Fruit fly (Drosophila melanogaster) whole organism, embryonic: Measurements from ENCODE around the gene MEP-1.

Experiments
- Awh ChIP-seq: fragments of 200-800 bp; sonication (Bioruptor generic); IDR thresholded peaks from 2 replicates; pipeline ENCODE4, ENCODE4 v1.3.6; 2022; ENCODE audit warnings: missing biosample characterization, missing genetic modification characterization
- BEAF-32 ChIP-seq: fragments of 200-800 bp; sonication (Bioruptor generic); optimal IDR thresholded peaks from 3 replicates; lab custom pipeline; 2017; ENCODE audit warnings: missing biosample characterization, missing genetic modification characterization, mild to moderate bottlenecking, moderate library complexity, missing genetic modification reagents
- CG10267 ChIP-seq: fragments of 200-800 bp; sonication (Bioruptor generic); optimal IDR thresholded peaks from 2 replicates; lab custom pipeline; 2018; ENCODE audit warnings: missing biosample characterization, mild to moderate bottlenecking, missing genetic modification characterization, moderate library complexity
- CG14441 ChIP-seq: fragments of 200-800 bp; sonication (Bioruptor generic); IDR thresholded peaks from 2 replicates; pipeline ENCODE4 v1.3.6; 2022; ENCODE audit warnings: missing biosample characterization, missing genetic modification characterization
- CG14860 ChIP-seq: fragments of 200-800 bp; sonication (Bioruptor generic); IDR thresholded peaks from 3 replicates; pipeline ENCODE4 v1.3.6; 2022; ENCODE audit warnings: missing biosample characterization, missing genetic modification characterization; ENCODE audit not compliant: partially characterized antibody
- CG1647 ChIP-seq: fragments of 200-800 bp; sonication (Bioruptor generic); optimal IDR thresholded peaks from 3 replicates; lab custom pipeline; 2016; ENCODE audit warnings: missing biosample characterization, missing genetic modification characterization
- CG16779 ChIP-seq: fragments of 200-800 bp; sonication (Bioruptor generic); IDR thresholded peaks from 2 replicates; pipeline ENCODE4 v1.3.6; 2022; ENCODE audit warnings: missing biosample characterization, missing genetic modification characterization
- CG17568 ChIP-seq: fragments of 200-800 bp; sonication (Bioruptor generic); optimal IDR thresholded peaks from 2 replicates; lab custom pipeline; 2018; ENCODE audit warnings: missing biosample characterization, mild to moderate bottlenecking, missing genetic modification characterization, moderate library complexity
- CG17912 ChIP-seq: fragments of 200-800 bp; sonication (Bioruptor generic); optimal IDR thresholded peaks from 2 replicates; lab custom pipeline; 2018; ENCODE audit warnings: missing biosample characterization, mild to moderate bottlenecking, missing genetic modification characterization
- CG1792 ChIP-seq: fragments of 200-800 bp; sonication (Bioruptor generic); optimal IDR thresholded peaks from 2 replicates; lab custom pipeline; 2016; ENCODE audit warnings: missing biosample characterization, missing genetic modification characterization
- CG1832 ChIP-seq: fragments of 200-800 bp; sonication (Bioruptor generic); optimal IDR thresholded peaks from 2 replicates; lab custom pipeline; 2017; ENCODE audit warnings: missing biosample characterization, mild to moderate bottlenecking, missing genetic modification characterization, inconsistent platforms
- CG2202 ChIP-seq: fragments of 200-800 bp; sonication (Bioruptor generic); optimal IDR thresholded peaks from 2 replicates; lab custom pipeline; 2018; ENCODE audit warnings: missing biosample characterization, mild to moderate bottlenecking, missing genetic modification characterization
- CG2889 ChIP-seq: fragments of 200-800 bp; sonication (Bioruptor generic); IDR thresholded peaks from 3 replicates; pipeline ENCODE4 v1.3.6; 2022; ENCODE audit warnings: missing biosample characterization, missing genetic modification characterization
- CG4328 ChIP-seq: fragments of 200-800 bp; sonication (Bioruptor generic); optimal IDR thresholded peaks from 3 replicates; lab custom pipeline; 2017; ENCODE audit warnings: missing biosample characterization, missing genetic modification reagents, missing genetic modification characterization
- CG6765 ChIP-seq: fragments of 200-800 bp; sonication (Bioruptor generic); optimal IDR thresholded peaks from 3 replicates; lab custom pipeline; 2017; ENCODE audit warnings: missing biosample characterization, mild to moderate bottlenecking, missing genetic modification characterization
- CG7786 ChIP-seq: fragments of 200-800 bp; sonication (Bioruptor generic); optimal IDR thresholded peaks from 2 replicates; lab custom pipeline; 2016; ENCODE audit warnings: missing biosample characterization, missing genetic modification characterization
- CG8281 ChIP-seq: fragments of 200-800 bp; sonication (Bioruptor generic); optimal IDR thresholded peaks from 2 replicates; lab custom pipeline; 2018; ENCODE audit warnings: missing biosample characterization, mild to moderate bottlenecking, missing genetic modification characterization, moderate library complexity
- CG9215 ChIP-seq: fragments of 200-800 bp; sonication (Bioruptor generic); IDR thresholded peaks from 2 replicates; pipeline ENCODE4 v1.3.6; 2022; ENCODE audit warnings: missing biosample characterization, missing genetic modification characterization
- CG9437 ChIP-seq: fragments of 200-800 bp; sonication (Bioruptor generic); optimal IDR thresholded peaks from 2 replicates; lab custom pipeline; 2018; ENCODE audit warnings: missing biosample characterization, mild to moderate bottlenecking, missing genetic modification characterization
- CG9797 ChIP-seq: fragments of 200-800 bp; sonication (Bioruptor generic); optimal IDR thresholded peaks from 3 replicates; lab custom pipeline; 2018; ENCODE audit warnings: missing biosample characterization, mild to moderate bottlenecking, missing genetic modification characterization
- Dfd ChIP-seq, 2 experiments: fragments of >200 bp; optimal IDR thresholded peaks; 2 replicates each; lab custom pipeline; 2017; ENCODE audit warnings: missing biosample characterization in 2 of 2, missing genetic modification characterization in 2 of 2
- Hr39 ChIP-seq: fragments of >200 bp; optimal IDR thresholded peaks from 2 replicates; lab custom pipeline; 2017
- Meics ChIP-seq: fragments of 200-800 bp; sonication (Bioruptor generic); optimal IDR thresholded peaks from 2 replicates; lab custom pipeline; 2017; ENCODE audit warnings: missing biosample characterization, mild to moderate bottlenecking, missing genetic modification characterization
- Nf-YA ChIP-seq: fragments of 200-800 bp; sonication (Bioruptor generic); IDR thresholded peaks from 2 replicates; pipeline ENCODE4 v1.3.6; 2022; ENCODE audit warnings: missing biosample characterization, missing genetic modification characterization
- NfI ChIP-seq: fragments of 200-800 bp; sonication (Bioruptor generic); optimal IDR thresholded peaks from 3 replicates; lab custom pipeline; 2018; ENCODE audit warnings: missing biosample characterization, mild to moderate bottlenecking, missing genetic modification characterization, moderate library complexity
- Ptx1 ChIP-seq: fragments of 200-800 bp; sonication (Bioruptor generic); IDR thresholded peaks from 2 replicates; pipeline ENCODE4 v1.3.6; 2022; ENCODE audit warnings: missing biosample characterization, missing genetic modification characterization
- Six4 ChIP-seq: fragments of 200-800 bp; sonication (Bioruptor generic); optimal IDR thresholded peaks from 2 replicates; lab custom pipeline; 2016; ENCODE audit warnings: missing biosample characterization, missing genetic modification characterization
- Sry-δ ChIP-seq: fragments of 200-800 bp; sonication (Bioruptor generic); optimal IDR thresholded peaks from 2 replicates; lab custom pipeline; 2016; ENCODE audit warnings: missing biosample characterization, missing genetic modification characterization
- Xrp1 ChIP-seq: fragments of 200-800 bp; sonication (Bioruptor generic); IDR thresholded peaks from 2 replicates; pipeline ENCODE4 v1.3.6; 2022; ENCODE audit warnings: missing biosample characterization, missing genetic modification characterization
- al ChIP-seq: fragments of 200-800 bp; sonication (Bioruptor generic); IDR thresholded peaks from 2 replicates; pipeline ENCODE4 v1.3.6; 2022; ENCODE audit warnings: missing biosample characterization, missing genetic modification characterization
- ap ChIP-seq: fragments of 200-800 bp; sonication (Bioruptor generic); IDR thresholded peaks from 2 replicates; pipeline ENCODE4 v1.3.6; 2022; ENCODE audit warnings: missing biosample characterization, missing genetic modification characterization
- ara ChIP-seq: fragments of 200-800 bp; sonication (Bioruptor generic); IDR thresholded peaks from 2 replicates; pipeline ENCODE4 v1.3.6; 2022; ENCODE audit warnings: missing biosample characterization, missing genetic modification characterization
- bbx ChIP-seq: fragments of 200-800 bp; sonication (Bioruptor generic); IDR thresholded peaks from 2 replicates; pipeline ENCODE4 v1.3.6; 2022; ENCODE audit warnings: missing biosample characterization, missing genetic modification characterization; ENCODE audit not compliant: partially characterized antibody
- bigmax ChIP-seq: fragments of 200-800 bp; sonication (Bioruptor generic); optimal IDR thresholded peaks from 2 replicates; lab custom pipeline; 2018; ENCODE audit warnings: missing biosample characterization, mild to moderate bottlenecking, missing genetic modification characterization
- bsh ChIP-seq, 2 experiments: fragments of 200-800 bp; sonication (Bioruptor generic); optimal IDR thresholded peaks; 2 replicates each; lab custom pipeline; 2017 to 2018; ENCODE audit warnings: mild to moderate bottlenecking in 2 of 2, missing biosample characterization in 2 of 2, missing genetic modification characterization in 2 of 2, moderate library complexity in 1 of 2
- btn ChIP-seq: fragments of 200-800 bp; sonication (Bioruptor generic); optimal IDR thresholded peaks from 2 replicates; lab custom pipeline; 2016; ENCODE audit warnings: missing biosample characterization, missing genetic modification characterization
- en ChIP-seq: fragments of 200-800 bp; sonication (Bioruptor generic); optimal IDR thresholded peaks from 2 replicates; lab custom pipeline; 2016; ENCODE audit warnings: missing biosample characterization, missing genetic modification characterization
- exex ChIP-seq: fragments of 200-800 bp; sonication (Bioruptor generic); optimal IDR thresholded peaks from 4 replicates; lab custom pipeline; 2018; ENCODE audit warnings: missing biosample characterization, mild to moderate bottlenecking, missing genetic modification characterization, moderate library complexity
- ftz-f1 ChIP-seq: fragments of 200-800 bp; sonication (Bioruptor generic); optimal IDR thresholded peaks from 2 replicates; lab custom pipeline; 2016; ENCODE audit warnings: missing biosample characterization, missing genetic modification characterization
- gro ChIP-seq: fragments of 200-800 bp; sonication (Bioruptor generic); optimal IDR thresholded peaks from 2 replicates; lab custom pipeline; 2016; ENCODE audit warnings: missing biosample characterization, missing genetic modification characterization
- luna ChIP-seq: fragments of 200-800 bp; sonication (Bioruptor generic); optimal IDR thresholded peaks from 2 replicates; lab custom pipeline; 2016; ENCODE audit warnings: missing biosample characterization, missing genetic modification characterization
- mld ChIP-seq: fragments of 200-800 bp; sonication (Bioruptor generic); IDR thresholded peaks from 3 replicates; pipeline ENCODE4 v1.3.6; 2022; ENCODE audit warnings: missing biosample characterization, missing genetic modification characterization; ENCODE audit not compliant: partially characterized antibody
- peb ChIP-seq: fragments of 200-800 bp; sonication (Bioruptor generic); IDR thresholded peaks from 2 replicates; pipeline ENCODE4 v1.3.6; 2022; ENCODE audit warnings: missing biosample characterization, missing genetic modification characterization
- pros ChIP-seq: fragments of 200-800 bp; sonication (Bioruptor generic); optimal IDR thresholded peaks from 3 replicates; lab custom pipeline; 2019; ENCODE audit warnings: missing biosample characterization, mild to moderate bottlenecking, missing genetic modification characterization, moderate library complexity
- sima ChIP-seq: fragments of 200-800 bp; sonication (Bioruptor generic); optimal IDR thresholded peaks from 2 replicates; lab custom pipeline; 2016; ENCODE audit warnings: missing biosample characterization, missing genetic modification characterization
- slp2 ChIP-seq: fragments of 200-800 bp; sonication (Bioruptor generic); optimal IDR thresholded peaks from 2 replicates; lab custom pipeline; 2016; ENCODE audit warnings: missing biosample characterization, missing genetic modification characterization
- sr ChIP-seq: fragments of 200-800 bp; sonication (Bioruptor generic); IDR thresholded peaks from 3 replicates; pipeline ENCODE4 v1.3.6; 2022; ENCODE audit warnings: missing biosample characterization, missing genetic modification characterization
- ssp ChIP-seq: fragments of 200-800 bp; sonication (Bioruptor generic); IDR thresholded peaks from 2 replicates; pipeline ENCODE4 v1.3.6; 2022; ENCODE audit warnings: missing biosample characterization, missing genetic modification characterization
- tap ChIP-seq: fragments of 200-800 bp; optimal IDR thresholded peaks from 3 replicates; lab custom pipeline; 2019; ENCODE audit warnings: missing biosample characterization, mild to moderate bottlenecking, missing genetic modification characterization, moderate library complexity
- trem ChIP-seq: fragments of 200-800 bp; optimal IDR thresholded peaks from 3 replicates; lab custom pipeline; 2019; ENCODE audit warnings: missing biosample characterization, mild to moderate bottlenecking, missing genetic modification characterization, moderate library complexity
- yki ChIP-seq: fragments of >200 bp; optimal IDR thresholded peaks from 3 replicates; lab custom pipeline; 2018

Gene MEP-1

DNA sequence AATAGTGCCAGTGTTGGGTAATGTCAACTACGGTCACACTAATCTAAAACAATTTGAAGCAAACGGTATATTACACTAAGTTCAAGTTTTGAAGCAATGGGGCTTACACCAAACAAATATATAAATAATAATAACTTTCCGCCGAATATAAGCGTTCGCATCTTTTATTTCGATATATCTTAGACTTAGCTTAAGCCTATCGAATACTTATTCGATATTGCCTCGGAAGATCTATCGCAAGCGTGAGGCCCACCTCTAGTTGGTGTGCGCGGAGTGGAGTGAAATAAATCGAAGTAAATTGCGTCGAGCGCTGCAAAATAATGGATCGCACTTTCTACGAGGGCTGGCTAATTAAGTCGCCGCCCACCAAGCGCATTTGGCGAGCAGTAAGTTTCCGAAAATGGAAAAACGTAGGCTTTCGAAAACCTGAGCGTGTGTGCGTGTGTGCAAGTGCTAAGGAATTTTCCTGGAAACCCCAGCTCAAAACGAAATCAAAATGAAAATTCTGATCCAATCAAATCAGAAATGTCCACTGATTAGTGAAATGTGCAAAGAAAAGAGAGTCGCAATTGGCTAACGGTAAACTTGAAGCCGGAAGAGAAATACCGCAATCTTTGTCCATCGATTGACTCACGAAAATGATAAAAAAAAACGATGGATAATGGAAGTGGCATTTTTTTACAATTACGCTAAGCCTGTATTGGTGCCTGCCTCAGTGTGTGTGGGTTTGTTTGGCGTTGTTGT lies 42.2 kb upstream of the MEP-1 start, which contains the start of gene dos (continued):
- TF ChIP-seq bigmax (GFP tag; lab: Kevin White, UChicago) (no peak), bbx (GFP tag; lab: Robert Waterston, UW) (peak; percentile 81), Sry-δ (GFP tag; lab: Kevin White, UChicago) (peak; percentile 91), bsh (GFP tag; optimal IDR thresholded peaks at IDR 0.05; lab: Kevin White, UChicago) (peak in 1 of 2 experiments; percentile 53), CG8281 (no peak), CG4328 (peak; percentile 8), CG1832 (no peak), Nf-YA (GFP tag; lab: Robert Waterston, UW) (no peak), exex (peak; percentile 3), CG17568 (no peak), pros (GFP tag; lab: Kevin White, UChicago) (no peak), CG14860 (peak; percentile 61), Hr39 (lab: Kevin White, UChicago) (no peak), Xrp1 (GFP tag; lab: Robert Waterston, UW) (peak; percentile 46; the same call in 1 of the 2 replicates), Meics (peak; percentile 14), tap (tag; lab: Kevin White, UChicago) (peak; percentile 13), sima (GFP tag; lab: Kevin White, UChicago) (no peak), peb (no peak), slp2 (GFP tag; lab: Kevin White, UChicago) (no peak), Dfd (GFP tag; optimal IDR thresholded peaks at IDR 0.05; lab: Kevin White, UChicago) (no peak), ap (GFP tag; lab: Robert Waterston, UW) (no peak), CG2202 (tag; lab: Kevin White, UChicago) (peak; percentile 37), Six4 (peak; percentile 5), ssp (GFP tag; lab: Robert Waterston, UW) (no peak), en (GFP tag; lab: Kevin White, UChicago) (no peak), luna (GFP tag; lab: Kevin White, UChicago) (no peak), CG10267 (tag; lab: Kevin White, UChicago) (peak; percentile 100), Awh (GFP tag; lab: Robert Waterston, UW) (no peak), CG9797 (GFP tag; lab: Kevin White, UChicago) (peak; percentile 93), trem (tag; lab: Kevin White, UChicago) (peak; percentile 90), CG2889 (no peak), btn (GFP tag; lab: Kevin White, UChicago) (no peak), CG17912 (GFP tag; lab: Kevin White, UChicago) (peak; percentile 17), CG7786 (GFP tag; lab: Kevin White, UChicago) (no peak), mld (GFP tag; lab: Robert Waterston, UW) (no peak), yki (lab: Kevin White, UChicago) (no peak), CG9215 (GFP tag; lab: Robert Waterston, UW) (no peak), gro (GFP tag; lab: Kevin White, UChicago) (peak; percentile 19), CG9437 (GFP tag; lab: Kevin White, UChicago) (no peak), al (no peak), BEAF-32 (GFP tag; lab: Kevin White, UChicago) (peak; percentile 84), Ptx1 (GFP tag; lab: Robert Waterston, UW) (no peak), CG1647 (no peak), NfI (GFP tag; lab: Kevin White, UChicago) (peak; percentile 39), ftz-f1 (peak; percentile 34), sr (GFP tag; lab: Robert Waterston, UW) (no peak), CG6765 (GFP tag; lab: Kevin White, UChicago) (no peak), ara (GFP tag; lab: Robert Waterston, UW) (no peak), CG1792 (GFP tag; lab: Kevin White, UChicago) (no peak), CG16779 (GFP tag; lab: Robert Waterston, UW) (no peak), CG14441 (no peak)
